Worm (Caenorhabditis elegans): ENCODE data around the gene srh-98.
A peak's percentile ranks its signal among the peaks of the same experiment; 100 is the strongest.

Gene srh-98

ce11 chrV:16269556-16269955, 34.0 kb upstream of the srh-98 start, which contains the start of the genes fbxa-2 and T13F3.8:
Gene fbxa-2, minus strand, starts transcription at chrV:16269656.
Gene T13F3.8, plus strand, starts transcription at chrV:16269800.
- TF ChIP-seq lin-39 (tag; optimal IDR thresholded peaks at IDR 0.05) = no peak
- peak; percentile 38 for TF ChIP-seq pha-4 (tag; optimal IDR thresholded peaks at IDR 0.05)

ce11 chrV:16266514-16266913, 31.0 kb upstream of the srh-98 start, which contains the start of gene T13F3.4:
Gene T13F3.4, minus strand, starts transcription at chrV:16266614.
- TF ChIP-seq skn-1 (tag; optimal IDR thresholded peaks at IDR 0.05) (no peak), mml-1 (tag; optimal IDR thresholded peaks at IDR 0.05) (no peak), ceh-28 (tag; optimal IDR thresholded peaks at IDR 0.05) (no peak), nhr-237 (tag; optimal IDR thresholded peaks at IDR 0.05) (no peak), nhr-11 (tag; optimal IDR thresholded peaks at IDR 0.05) (no peak), fkh-2 (tag; optimal IDR thresholded peaks at IDR 0.05) (no peak), fkh-10 (GFP tag; optimal IDR thresholded peaks at IDR 0.05) (no peak)

- TF ChIP-seq fos-1 (tag; optimal IDR thresholded peaks at IDR 0.05) = no peak
- TF ChIP-seq lin-15B (tag; optimal IDR thresholded peaks at IDR 0.05) = no peak
- no peak for TF ChIP-seq snpc-4 (tag; optimal IDR thresholded peaks at IDR 0.05)
- TF ChIP-seq nhr-237 (tag; optimal IDR thresholded peaks at IDR 0.05) = no peak
- no peak for TF ChIP-seq ama-1 (optimal IDR thresholded peaks at IDR 0.05)
- TF ChIP-seq ZK546.5 (tag; optimal IDR thresholded peaks at IDR 0.05) = no peak
- no peak for TF ChIP-seq nhr-77 (tag; optimal IDR thresholded peaks at IDR 0.05)
- TF ChIP-seq eor-1 (tag; optimal IDR thresholded peaks at IDR 0.05) = no peak
- TF ChIP-seq ceh-16 (tag; optimal IDR thresholded peaks at IDR 0.05) = no peak
Measured at ce11 chrV:16259684-16260083, 24.1 kb upstream of the srh-98 start, which contains the start of gene nhr-127. Gene nhr-127, plus strand, starts transcription at chrV:16259984.

ce11 chrV:16258142-16258541, 22.6 kb upstream of the srh-98 start, which contains the start of gene nhr-218:
Gene nhr-218, plus strand, starts transcription at chrV:16258442.
- TF ChIP-seq sea-2 (GFP tag; optimal IDR thresholded peaks at IDR 0.05) = no peak
- no peak for TF ChIP-seq zag-1 (tag; optimal IDR thresholded peaks at IDR 0.05)
- TF ChIP-seq aly-2 (tag; optimal IDR thresholded peaks at IDR 0.05) = no peak
- no peak for TF ChIP-seq ceh-28 (tag; optimal IDR thresholded peaks at IDR 0.05)

ce11 chrV:16256395-16256794, 20.8 kb upstream of the srh-98 start, which contains the start of gene bgnt-1.3:
Gene bgnt-1.3, minus strand, starts transcription at chrV:16256495.
- TF ChIP-seq tbx-2 (tag; optimal IDR thresholded peaks at IDR 0.05) (no peak), nhr-28 (tag; optimal IDR thresholded peaks at IDR 0.05) (no peak), nhr-23 (tag; optimal IDR thresholded peaks at IDR 0.05) (no peak), nhr-12 (tag; optimal IDR thresholded peaks at IDR 0.05) (no peak), egl-5 (tag; optimal IDR thresholded peaks at IDR 0.05) (no peak)

DNA sequence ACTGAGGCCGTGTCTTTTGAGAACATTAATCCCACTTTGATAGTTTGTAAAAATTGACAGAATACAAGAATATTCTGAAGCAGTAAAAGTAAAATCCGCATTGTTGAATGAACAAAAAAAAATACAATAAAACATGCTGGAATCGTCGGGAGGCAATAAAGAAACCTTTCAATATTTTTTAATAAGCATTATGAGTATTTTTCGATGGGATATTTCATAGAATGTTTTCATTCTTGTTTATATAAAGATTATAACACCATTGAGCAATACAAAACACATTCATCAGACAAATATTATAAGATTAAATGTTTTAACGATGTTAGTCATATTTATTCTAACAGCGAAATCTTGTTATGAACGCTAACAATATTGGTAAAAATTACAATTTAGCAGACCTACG, 18.1 kb upstream of the srh-98 start, which contains the start of gene gcy-20:
TSS of gene gcy-20 (minus strand) at position 101 of the 400 bp plus-strand sequence.
- TF ChIP-seq lsy-12 (tag; optimal IDR thresholded peaks at IDR 0.05) = no peak
- no peak for TF ChIP-seq nhr-76 (tag; optimal IDR thresholded peaks at IDR 0.05)
- TF ChIP-seq tbx-2 (tag; optimal IDR thresholded peaks at IDR 0.05) = no peak
- TF ChIP-seq nhr-67 (tag; optimal IDR thresholded peaks at IDR 0.05) = no peak
- no peak for TF ChIP-seq lin-39 (tag; optimal IDR thresholded peaks at IDR 0.05)
- TF ChIP-seq fkh-2 (tag; optimal IDR thresholded peaks at IDR 0.05) = no peak
- TF ChIP-seq fos-1 (tag; optimal IDR thresholded peaks at IDR 0.05) = no peak
- no peak for TF ChIP-seq eor-1 (tag; optimal IDR thresholded peaks at IDR 0.05)
- no peak for TF ChIP-seq ztf-4 (tag; optimal IDR thresholded peaks at IDR 0.05)
- TF ChIP-seq ceh-28 (tag; optimal IDR thresholded peaks at IDR 0.05) = no peak
- no peak for TF ChIP-seq nhr-28 (tag; optimal IDR thresholded peaks at IDR 0.05)
- TF ChIP-seq lin-15B (tag; optimal IDR thresholded peaks at IDR 0.05) = no peak
- no peak for TF ChIP-seq ztf-11 (tag; optimal IDR thresholded peaks at IDR 0.05)
- no peak for TF ChIP-seq ZK546.5 (tag; optimal IDR thresholded peaks at IDR 0.05)
- TF ChIP-seq mml-1 (tag; optimal IDR thresholded peaks at IDR 0.05) = no peak
- no peak for TF ChIP-seq fkh-10 (GFP tag; optimal IDR thresholded peaks at IDR 0.05)
- no peak for TF ChIP-seq nhr-12 (tag; optimal IDR thresholded peaks at IDR 0.05)
- no peak for TF ChIP-seq elt-2 (tag; optimal IDR thresholded peaks at IDR 0.05)
- TF ChIP-seq nhr-11 (tag; optimal IDR thresholded peaks at IDR 0.05) = no peak

DNA sequence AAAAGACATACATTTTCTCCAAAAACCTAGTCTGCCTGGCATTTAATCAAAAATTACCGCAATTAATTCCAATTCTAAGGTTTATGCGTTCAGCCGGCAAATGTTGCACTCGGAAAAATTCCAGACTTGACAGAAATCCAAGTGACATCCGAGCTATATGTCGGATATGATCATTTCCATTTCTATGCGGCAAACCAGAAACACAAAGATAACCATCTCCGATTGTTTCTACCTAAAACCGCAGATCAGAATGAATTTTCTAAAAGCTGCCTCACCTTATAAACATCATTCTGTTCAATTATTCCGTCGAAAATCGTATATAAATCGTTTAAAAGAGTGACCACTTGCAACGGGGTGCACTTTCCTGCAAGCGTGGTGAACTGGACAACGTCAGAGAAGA, 13.6 kb upstream of the srh-98 start:
- TF ChIP-seq nhr-25 (tag; optimal IDR thresholded peaks at IDR 0.05) = no peak
- no peak for TF ChIP-seq elt-1 (tag; optimal IDR thresholded peaks at IDR 0.05)
- TF ChIP-seq jun-1 (tag; optimal IDR thresholded peaks at IDR 0.05) = no peak
- no peak for TF ChIP-seq skn-1 (tag; optimal IDR thresholded peaks at IDR 0.05)

Measured in whole organism, L3 larva.